Worm (Caenorhabditis elegans): ENCODE results near the gene metl-13.

metl-13 gene

ce11 chrIV:6627798-6628197, 7.1 kb upstream of the metl-13 start, which contains the start of gene cest-5.2:
Gene cest-5.2 (minus strand): TSS chrIV:6627925.
- no peak for TF ChIP-seq F13H6.1 (tag; optimal IDR thresholded peaks at IDR 0.05)
- peak; percentile 25 for TF ChIP-seq fos-1 (tag; optimal IDR thresholded peaks at IDR 0.05)

- TF ChIP-seq nhr-12 (tag; optimal IDR thresholded peaks at IDR 0.05) (no peak), alr-1 (tag; optimal IDR thresholded peaks at IDR 0.05) (no peak), mbf-1 (tag; optimal IDR thresholded peaks at IDR 0.05) (no peak), elt-1 (tag; optimal IDR thresholded peaks at IDR 0.05) (no peak), ztf-1 (GFP tag; conservative IDR thresholded peaks at IDR 0.05) (no peak), nhr-77 (tag; optimal IDR thresholded peaks at IDR 0.05) (no peak), ztf-11 (tag; optimal IDR thresholded peaks at IDR 0.05) (no peak), ztf-4 (tag; optimal IDR thresholded peaks at IDR 0.05) (no peak), egl-27 (tag; optimal IDR thresholded peaks at IDR 0.05) (no peak), dmd-4 (tag; optimal IDR thresholded peaks at IDR 0.05) (no peak), sem-4 (tag; optimal IDR thresholded peaks at IDR 0.05) (no peak), snpc-4 (tag; optimal IDR thresholded peaks at IDR 0.05) (no peak), lin-39 (tag; optimal IDR thresholded peaks at IDR 0.05) (no peak), mdl-1 (tag; optimal IDR thresholded peaks at IDR 0.05) (no peak), unc-55 (GFP tag; optimal IDR thresholded peaks at IDR 0.05) (peak; percentile 85), ama-1 (optimal IDR thresholded peaks at IDR 0.05) (no peak), C34F6.9 (tag; optimal IDR thresholded peaks at IDR 0.05) (peak; percentile 63), crh-2 (tag; optimal IDR thresholded peaks at IDR 0.05) (peak; percentile 61), nhr-6 (tag; optimal IDR thresholded peaks at IDR 0.05) (no peak), ZK546.5 (tag; optimal IDR thresholded peaks at IDR 0.05) (no peak), lin-11 (tag; optimal IDR thresholded peaks at IDR 0.05) (peak; percentile 33), aly-2 (tag; optimal IDR thresholded peaks at IDR 0.05) (no peak), R02D3.7 (tag; optimal IDR thresholded peaks at IDR 0.05) (peak; percentile 11), unc-39 (tag; optimal IDR thresholded peaks at IDR 0.05) (no peak), nhr-21 (tag; optimal IDR thresholded peaks at IDR 0.05) (peak; percentile 32), ceh-82 (tag; optimal IDR thresholded peaks at IDR 0.05) (no peak), F13H6.1 (tag; optimal IDR thresholded peaks at IDR 0.05) (peak; percentile 74), ceh-16 (tag; optimal IDR thresholded peaks at IDR 0.05) (no peak), fos-1 (tag; optimal IDR thresholded peaks at IDR 0.05) (peak; percentile 6), mab-5 (tag; optimal IDR thresholded peaks at IDR 0.05) (peak; percentile 27), lsy-2 (tag; optimal IDR thresholded peaks at IDR 0.05) (peak; percentile 59 to 81), zag-1 (tag; optimal IDR thresholded peaks at IDR 0.05) (no peak), nhr-23 (tag; optimal IDR thresholded peaks at IDR 0.05) (no peak), blmp-1 (tag; optimal IDR thresholded peaks at IDR 0.05; ENCODE audit: insufficient read depth) (no peak), sma-9 (GFP tag; optimal IDR thresholded peaks at IDR 0.05) (peak; percentile 82), sma-9 (tag; optimal IDR thresholded peaks at IDR 0.05) (no peak), peb-1 (tag; optimal IDR thresholded peaks at IDR 0.05) (no peak), gmeb-1 (tag; optimal IDR thresholded peaks at IDR 0.05) (peak; percentile 94), Y55F3AM.14 (GFP tag; optimal IDR thresholded peaks at IDR 0.05) (no peak), sma-3 (GFP tag; optimal IDR thresholded peaks at IDR 0.05) (peak; percentile 80), nhr-10 (tag; optimal IDR thresholded peaks at IDR 0.05) (no peak), lin-13 (GFP tag; optimal IDR thresholded peaks at IDR 0.05) (peak; percentile 69), nhr-237 (tag; optimal IDR thresholded peaks at IDR 0.05) (no peak), nhr-129 (tag; optimal IDR thresholded peaks at IDR 0.05) (no peak)
These were observed 3.1 kb upstream of the metl-13 start, which contains the start of the genes cest-5.1 and C01B10.9 for ce11 chrIV:6631704-6632272. Gene cest-5.1 (minus strand): TSS chrIV:6631754. Gene C01B10.9 (plus strand): TSS chrIV:6632222.

ce11 chrIV:6638256-6638655, 3.4 kb downstream of the metl-13 start, which contains the start of gene C01B10.7:
Gene C01B10.7 (plus strand): TSS chrIV:6638556.
- TF ChIP-seq egl-27 (tag; optimal IDR thresholded peaks at IDR 0.05) (no peak), ztf-1 (GFP tag; conservative IDR thresholded peaks at IDR 0.05) (no peak), sma-9 (GFP tag; optimal IDR thresholded peaks at IDR 0.05) (no peak), sma-9 (tag; optimal IDR thresholded peaks at IDR 0.05) (no peak), dmd-4 (tag; optimal IDR thresholded peaks at IDR 0.05) (no peak), unc-62 (GFP tag; optimal IDR thresholded peaks at IDR 0.05) (no peak), peb-1 (tag; optimal IDR thresholded peaks at IDR 0.05) (no peak), blmp-1 (tag; optimal IDR thresholded peaks at IDR 0.05; ENCODE audit: insufficient read depth) (no peak), nhr-23 (tag; optimal IDR thresholded peaks at IDR 0.05) (no peak), ceh-82 (tag; optimal IDR thresholded peaks at IDR 0.05) (no peak), ceh-16 (tag; optimal IDR thresholded peaks at IDR 0.05) (no peak), lin-39 (tag; optimal IDR thresholded peaks at IDR 0.05) (no peak), lin-13 (GFP tag; optimal IDR thresholded peaks at IDR 0.05) (no peak), lsy-2 (tag; optimal IDR thresholded peaks at IDR 0.05) (no peak), mab-5 (tag; optimal IDR thresholded peaks at IDR 0.05) (no peak), nhr-129 (tag; optimal IDR thresholded peaks at IDR 0.05) (no peak), lin-11 (tag; optimal IDR thresholded peaks at IDR 0.05) (no peak)
